Fruit fly (Drosophila melanogaster) S2 (cell line): Measurements from ENCODE around the gene APP-BP1.

Experiments used
- CG8478 ChIP-seq: fragments of >200 bp; optimal IDR thresholded peaks from 2 replicates; lab custom pipeline; 2018
- CTCF ChIP-seq, 2 experiments: fragments of >200 bp; optimal IDR thresholded peaks; 2 replicates each; lab custom pipeline; 2018

DNA sequence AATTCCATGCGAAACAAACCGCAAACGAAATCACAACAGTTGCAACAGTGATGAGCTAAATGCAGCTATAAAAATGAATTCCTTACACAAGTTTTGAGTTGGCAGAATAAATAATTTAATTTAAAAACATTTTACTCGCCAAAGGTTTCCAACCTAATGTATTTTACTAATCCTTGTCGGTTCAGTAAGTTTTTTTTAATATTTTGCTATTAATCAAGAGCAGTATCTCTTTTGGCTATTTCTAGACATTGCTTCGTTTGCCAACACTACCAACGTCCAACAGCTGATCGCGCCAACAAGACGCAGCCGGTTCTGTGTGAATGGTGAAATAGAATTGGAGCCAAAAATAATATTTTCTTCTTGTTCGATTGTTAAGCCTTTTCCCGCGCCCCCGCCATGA is 33.5 kb upstream of the APP-BP1 start, which contains the start of the genes CG32075, CG45101 and SuUR:
- TF ChIP-seq CG8478 (lab: Kevin White, UChicago) (no peak), CTCF (optimal IDR thresholded peaks at IDR 0.05; lab: Kevin White, UChicago) (no peak)
